Fruit fly (Drosophila melanogaster) whole organism, prepupa: ENCODE measurements around the gene ECSIT.
A peak's percentile ranks its signal among the peaks of the same experiment; 100 is the strongest.

Source experiments
- Blimp-1 ChIP-seq: fragments of 200-800 bp; sonication (Bioruptor generic); optimal IDR thresholded peaks from 3 replicates; lab custom pipeline; 2017; ENCODE audit warnings: missing biosample characterization, missing genetic modification characterization, mild to moderate bottlenecking, moderate library complexity, missing genetic modification reagents
- CG11762 ChIP-seq: fragments of 200-800 bp; sonication (Bioruptor generic); optimal IDR thresholded peaks from 3 replicates; lab custom pipeline; 2016; ENCODE audit warnings: missing biosample characterization, missing genetic modification characterization; ENCODE audit not compliant: insufficient read depth
- CG15336 ChIP-seq: fragments of 200-800 bp; sonication (Bioruptor generic); IDR thresholded peaks from 2 replicates; pipeline ENCODE4 v1.3.6; 2022; ENCODE audit warnings: missing biosample characterization, missing genetic modification characterization
- CG1621 ChIP-seq: fragments of 200-800 bp; sonication (Bioruptor generic); optimal IDR thresholded peaks from 3 replicates; lab custom pipeline; 2018; ENCODE audit warnings: missing biosample characterization, mild to moderate bottlenecking, missing genetic modification characterization
- CG16779 ChIP-seq: fragments of 200-800 bp; sonication (Bioruptor generic); optimal IDR thresholded peaks from 3 replicates; lab custom pipeline; 2017; ENCODE audit warnings: missing biosample characterization, mild to moderate bottlenecking, missing genetic modification characterization
- CG3032 ChIP-seq: fragments of 200-800 bp; optimal IDR thresholded peaks from 2 replicates; lab custom pipeline; 2019; ENCODE audit warnings: missing biosample characterization, mild to moderate bottlenecking, missing genetic modification characterization, moderate library complexity
- CG31627 ChIP-seq: fragments of 200-800 bp; sonication (Bioruptor generic); optimal IDR thresholded peaks from 3 replicates; lab custom pipeline; 2016; ENCODE audit warnings: missing biosample characterization, missing genetic modification characterization
- CG32006 ChIP-seq: fragments of 200-800 bp; sonication (Bioruptor generic); optimal IDR thresholded peaks from 3 replicates; lab custom pipeline; 2017; ENCODE audit warnings: missing biosample characterization, mild to moderate bottlenecking, missing genetic modification characterization
- CG3919 ChIP-seq: fragments of 200-800 bp; sonication (Bioruptor generic); optimal IDR thresholded peaks from 3 replicates; lab custom pipeline; 2016; ENCODE audit warnings: missing biosample characterization, missing genetic modification characterization
- CG4318 ChIP-seq: fragments of 200-800 bp; sonication (Bioruptor generic); optimal IDR thresholded peaks from 3 replicates; lab custom pipeline; 2017; ENCODE audit warnings: missing biosample characterization, mild to moderate bottlenecking, missing genetic modification characterization
- CG6163 ChIP-seq: fragments of 200-800 bp; sonication (Bioruptor generic); IDR thresholded peaks from 3 replicates; pipeline ENCODE4 v1.3.6; 2022; ENCODE audit warnings: missing biosample characterization, missing genetic modification characterization
- CG6276 ChIP-seq: fragments of 200-800 bp; sonication (Bioruptor generic); optimal IDR thresholded peaks from 2 replicates; lab custom pipeline; 2017; ENCODE audit warnings: missing biosample characterization, mild to moderate bottlenecking, missing genetic modification characterization
- CG6792 ChIP-seq: fragments of 200-800 bp; sonication (Bioruptor generic); optimal IDR thresholded peaks from 3 replicates; lab custom pipeline; 2016; ENCODE audit warnings: missing biosample characterization, missing genetic modification characterization
- CG6808 ChIP-seq: fragments of 200-800 bp; sonication (Bioruptor generic); optimal IDR thresholded peaks from 3 replicates; lab custom pipeline; 2017; ENCODE audit warnings: missing biosample characterization, missing genetic modification characterization, mild to moderate bottlenecking, moderate library complexity, missing genetic modification reagents
- CG6854 ChIP-seq: fragments of 200-800 bp; sonication (Bioruptor generic); optimal IDR thresholded peaks from 2 replicates; lab custom pipeline; 2017; ENCODE audit warnings: missing biosample characterization, mild to moderate bottlenecking, missing genetic modification characterization
- CG7368 ChIP-seq: fragments of 200-800 bp; sonication (Bioruptor generic); optimal IDR thresholded peaks from 3 replicates; lab custom pipeline; 2016; ENCODE audit warnings: missing biosample characterization, missing genetic modification characterization
- CG8119 ChIP-seq: fragments of 200-800 bp; sonication (Bioruptor generic); IDR thresholded peaks from 3 replicates; pipeline ENCODE4 v1.3.6; 2022; ENCODE audit warnings: missing biosample characterization, missing genetic modification characterization
- CG8632 ChIP-seq: fragments of 200-800 bp; sonication (Bioruptor generic); optimal IDR thresholded peaks from 3 replicates; lab custom pipeline; 2016; ENCODE audit warnings: missing biosample characterization, missing genetic modification characterization
- CG9139 ChIP-seq: fragments of 200-800 bp; sonication (Bioruptor generic); optimal IDR thresholded peaks from 3 replicates; lab custom pipeline; 2017; ENCODE audit warnings: missing biosample characterization, mild to moderate bottlenecking, missing genetic modification characterization
- Eip75B ChIP-seq: fragments of 200-800 bp; sonication (Bioruptor generic); optimal IDR thresholded peaks from 3 replicates; lab custom pipeline; 2016; ENCODE audit warnings: missing biosample characterization, missing genetic modification characterization
- Eip78C ChIP-seq: fragments of 200-800 bp; sonication (Bioruptor generic); peaks from one replicate; lab custom pipeline; 2016; ENCODE audit warnings: missing biosample characterization, missing genetic modification characterization
- Ets21C ChIP-seq: fragments of 200-800 bp; sonication (Bioruptor generic); optimal IDR thresholded peaks from 3 replicates; lab custom pipeline; 2016; ENCODE audit warnings: missing biosample characterization, missing genetic modification characterization
- Ets96B ChIP-seq: fragments of 200-800 bp; optimal IDR thresholded peaks from 2 replicates; lab custom pipeline; 2019; ENCODE audit warnings: missing biosample characterization, mild to moderate bottlenecking, missing genetic modification characterization, moderate library complexity
- Gug ChIP-seq: fragments of 200-800 bp; sonication (Bioruptor generic); IDR thresholded peaks from 2 replicates; pipeline ENCODE4 v1.3.6; 2022; ENCODE audit warnings: missing biosample characterization, missing genetic modification characterization
- Hr38 ChIP-seq: sonication (Bioruptor generic); optimal IDR thresholded peaks from 2 replicates; lab custom pipeline; 2016; ENCODE audit warnings: missing biosample characterization, missing genetic modification characterization
- Hr39 ChIP-seq: fragments of 200-800 bp; sonication (Bioruptor generic); optimal IDR thresholded peaks from 2 replicates; lab custom pipeline; 2016; ENCODE audit warnings: missing biosample characterization, missing genetic modification characterization
- Lpt ChIP-seq: fragments of 200-800 bp; sonication (Bioruptor generic); optimal IDR thresholded peaks from 3 replicates; lab custom pipeline; 2016; ENCODE audit warnings: missing biosample characterization, missing genetic modification characterization
- Met ChIP-seq: fragments of 200-800 bp; sonication (Bioruptor generic); optimal IDR thresholded peaks from 3 replicates; lab custom pipeline; 2016; ENCODE audit warnings: missing biosample characterization, missing genetic modification characterization
- OdsH ChIP-seq: fragments of 200-800 bp; sonication (Bioruptor generic); optimal IDR thresholded peaks from 3 replicates; lab custom pipeline; 2016; ENCODE audit warnings: missing biosample characterization, missing genetic modification characterization
- Smox ChIP-seq: fragments of 200-800 bp; sonication (Bioruptor generic); optimal IDR thresholded peaks from 3 replicates; lab custom pipeline; 2016; ENCODE audit warnings: missing biosample characterization, missing genetic modification characterization
- Sox102F ChIP-seq: fragments of 200-800 bp; sonication (Bioruptor generic); optimal IDR thresholded peaks from 2 replicates; lab custom pipeline; 2016; ENCODE audit warnings: missing biosample characterization, mild to moderate bottlenecking, missing genetic modification characterization
- Sox14 ChIP-seq: fragments of 200-800 bp; sonication (Bioruptor generic); optimal IDR thresholded peaks from 3 replicates; lab custom pipeline; 2016; ENCODE audit warnings: missing biosample characterization, missing genetic modification characterization
- Sox15 ChIP-seq: fragments of 200-800 bp; sonication (Bioruptor generic); optimal IDR thresholded peaks from 3 replicates; lab custom pipeline; 2016; ENCODE audit warnings: missing biosample characterization, missing genetic modification characterization
- achi ChIP-seq: fragments of 200-800 bp; sonication (Bioruptor generic); optimal IDR thresholded peaks from 3 replicates; lab custom pipeline; 2016; ENCODE audit warnings: missing biosample characterization, missing genetic modification characterization
- cyc ChIP-seq: fragments of 200-800 bp; sonication (Bioruptor generic); optimal IDR thresholded peaks from 3 replicates; lab custom pipeline; 2016; ENCODE audit warnings: missing biosample characterization, missing genetic modification characterization
- dac ChIP-seq: fragments of 200-800 bp; sonication (Bioruptor generic); optimal IDR thresholded peaks from 2 replicates; lab custom pipeline; 2017; ENCODE audit warnings: missing biosample characterization, mild to moderate bottlenecking, missing genetic modification characterization
- dsx ChIP-seq: fragments of 200-800 bp; optimal IDR thresholded peaks from 3 replicates; lab custom pipeline; 2019; ENCODE audit warnings: missing biosample characterization, mild to moderate bottlenecking, missing genetic modification characterization, moderate library complexity; ENCODE audit not compliant: poor library complexity, severe bottlenecking
- esn ChIP-seq: fragments of 200-800 bp; sonication (Bioruptor generic); optimal IDR thresholded peaks from 2 replicates; lab custom pipeline; 2016; ENCODE audit warnings: missing biosample characterization, mild to moderate bottlenecking, missing genetic modification characterization, moderate library complexity
- fd59A ChIP-seq: fragments of 200-800 bp; sonication (Bioruptor generic); optimal IDR thresholded peaks from 2 replicates; lab custom pipeline; 2017; ENCODE audit warnings: missing biosample characterization, mild to moderate bottlenecking, missing genetic modification characterization, missing genetic modification reagents
- fd85E ChIP-seq: fragments of 200-800 bp; sonication (Bioruptor generic); optimal IDR thresholded peaks from 3 replicates; lab custom pipeline; 2016; ENCODE audit warnings: missing biosample characterization, missing genetic modification characterization
- lz ChIP-seq: fragments of 200-800 bp; sonication (Bioruptor generic); optimal IDR thresholded peaks from 3 replicates; lab custom pipeline; 2016; ENCODE audit warnings: missing biosample characterization, missing genetic modification characterization
- pdm3 ChIP-seq: fragments of 200-800 bp; sonication (Bioruptor generic); optimal IDR thresholded peaks from 3 replicates; lab custom pipeline; 2016; ENCODE audit warnings: missing biosample characterization, missing genetic modification characterization
- spab ChIP-seq: fragments of 200-800 bp; sonication (Bioruptor generic); optimal IDR thresholded peaks from 2 replicates; lab custom pipeline; 2017; ENCODE audit warnings: missing biosample characterization, mild to moderate bottlenecking, missing genetic modification characterization, missing genetic modification reagents
- ss ChIP-seq, 2 experiments: fragments of 200-800 bp; sonication (Bioruptor generic); optimal IDR thresholded peaks; 2 replicates in 1 of 2; 3 replicates in 1 of 2; lab custom pipeline; 2017 to 2018; ENCODE audit warnings: mild to moderate bottlenecking in 2 of 2, missing biosample characterization in 2 of 2, missing genetic modification characterization in 2 of 2, moderate library complexity in 1 of 2
- svp ChIP-seq: fragments of 200-800 bp; sonication (Bioruptor generic); peaks from one replicate; lab custom pipeline; 2016; ENCODE audit warnings: missing biosample characterization, missing genetic modification characterization
- topi ChIP-seq: fragments of 200-800 bp; sonication (Bioruptor generic); optimal IDR thresholded peaks from 3 replicates; lab custom pipeline; 2016; ENCODE audit warnings: missing biosample characterization, missing genetic modification characterization
- vri ChIP-seq: fragments of 200-800 bp; sonication (Bioruptor generic); optimal IDR thresholded peaks from 3 replicates; lab custom pipeline; 2016; ENCODE audit warnings: missing biosample characterization, mild to moderate bottlenecking, missing genetic modification characterization

The ECSIT gene

dm6 chr3R:5856215-5856614 lies at the start of gene ECSIT, which contains the start of gene disp:
Gene ECSIT (plus strand): TSS chr3R:5856585.
Gene disp (minus strand): TSS chr3R:5856311.
- TF ChIP-seq CG6792 (GFP tag; lab: Kevin White, UChicago): no peak
- no peak for TF ChIP-seq CG6276
- TF ChIP-seq CG6808 (GFP tag; lab: Kevin White, UChicago): no peak
- TF ChIP-seq Eip78C (GFP tag; lab: Kevin White, UChicago): no peak
- no peak for TF ChIP-seq achi (GFP tag; lab: Kevin White, UChicago)
- TF ChIP-seq vri: peak; percentile 55
- no peak for TF ChIP-seq Hr38 (GFP tag; lab: Kevin White, UChicago)
- peak; percentile 35 for TF ChIP-seq fd59A
- no peak for TF ChIP-seq pdm3
- TF ChIP-seq CG6854 (GFP tag; lab: Kevin White, UChicago): no peak
- TF ChIP-seq CG7368 (GFP tag; lab: Kevin White, UChicago): no peak
- TF ChIP-seq CG9139 (GFP tag; lab: Kevin White, UChicago): no peak
- no peak for TF ChIP-seq CG3919 (GFP tag; lab: Kevin White, UChicago)
- TF ChIP-seq OdsH (GFP tag; lab: Kevin White, UChicago): no peak
- TF ChIP-seq fd85E (GFP tag; lab: Kevin White, UChicago): no peak
- TF ChIP-seq esn: peak; percentile 62
- TF ChIP-seq spab (GFP tag; lab: Kevin White, UChicago): no peak
- TF ChIP-seq CG4318: no peak
- peak; percentile 87 for TF ChIP-seq Sox14 (GFP tag; lab: Kevin White, UChicago)
- TF ChIP-seq CG31627 (GFP tag; lab: Kevin White, UChicago): peak; percentile 54
- no peak for TF ChIP-seq CG16779 (tag; lab: Kevin White, UChicago)
- no peak for TF ChIP-seq dac (GFP tag; lab: Kevin White, UChicago)
- peak; percentile 57 for TF ChIP-seq lz
- TF ChIP-seq Met (GFP tag; lab: Kevin White, UChicago): no peak
- TF ChIP-seq ss (GFP tag; optimal IDR thresholded peaks at IDR 0.05; lab: Kevin White, UChicago): no peak
- TF ChIP-seq Hr39: peak; percentile 49
- TF ChIP-seq cyc (GFP tag; lab: Kevin White, UChicago): peak; percentile 55
- TF ChIP-seq CG15336 (GFP tag; lab: Robert Waterston, UW): no peak
- no peak for TF ChIP-seq Sox102F
- TF ChIP-seq Ets21C (GFP tag; lab: Kevin White, UChicago): no peak
- peak; percentile 33 for TF ChIP-seq CG11762 (GFP tag; lab: Kevin White, UChicago)
- peak; percentile 6 for TF ChIP-seq Sox15 (GFP tag; lab: Kevin White, UChicago)

- TF ChIP-seq CG6163 (0 out of 3 replicates have a peak, but pooled peaks have one; percentile 23), Met (GFP tag; lab: Kevin White, UChicago) (no peak), CG15336 (GFP tag; lab: Robert Waterston, UW) (0 out of 2 replicates have a peak, but pooled peaks have one; percentile 32), CG11762 (GFP tag; lab: Kevin White, UChicago) (no peak), esn (no peak), svp (GFP tag; lab: Kevin White, UChicago) (no peak), CG8632 (GFP tag; lab: Kevin White, UChicago) (no peak), ss (GFP tag; optimal IDR thresholded peaks at IDR 0.05; lab: Kevin White, UChicago) (peak in 1 of 2 experiments; percentile 83), CG16779 (tag; lab: Kevin White, UChicago) (no peak), Ets21C (GFP tag; lab: Kevin White, UChicago) (no peak), Blimp-1 (GFP tag; lab: Kevin White, UChicago) (no peak), CG1621 (tag; lab: Kevin White, UChicago) (peak; percentile 4), Smox (no peak), CG32006 (GFP tag; lab: Kevin White, UChicago) (no peak), CG6808 (GFP tag; lab: Kevin White, UChicago) (no peak), Sox102F (no peak), topi (GFP tag; lab: Kevin White, UChicago) (no peak), Eip78C (GFP tag; lab: Kevin White, UChicago) (peak; percentile 59), CG3919 (GFP tag; lab: Kevin White, UChicago) (no peak), lz (no peak), pdm3 (no peak), vri (no peak), fd85E (GFP tag; lab: Kevin White, UChicago) (no peak), Gug (no peak), Eip75B (no peak), CG8119 (GFP tag; lab: Robert Waterston, UW) (no peak), CG6854 (GFP tag; lab: Kevin White, UChicago) (no peak), CG31627 (GFP tag; lab: Kevin White, UChicago) (no peak), CG7368 (GFP tag; lab: Kevin White, UChicago) (no peak), dac (GFP tag; lab: Kevin White, UChicago) (no peak), Lpt (GFP tag; lab: Kevin White, UChicago) (no peak), Ets96B (no peak), dsx (GFP tag; lab: Kevin White, UChicago) (no peak), CG3032 (tag; lab: Kevin White, UChicago) (no peak)
Observed at dm6 chr3R:5813157-5813659, 43.2 kb upstream of the ECSIT start, which contains the start of gene CG42675. Gene CG42675 (plus strand): TSS chr3R:5813609.
